Worm (Caenorhabditis elegans): ENCODE measurements around the gene ags-3.
A peak's percentile ranks its signal among the peaks of the same experiment; 100 is the strongest.

Gene ags-3

DNA sequence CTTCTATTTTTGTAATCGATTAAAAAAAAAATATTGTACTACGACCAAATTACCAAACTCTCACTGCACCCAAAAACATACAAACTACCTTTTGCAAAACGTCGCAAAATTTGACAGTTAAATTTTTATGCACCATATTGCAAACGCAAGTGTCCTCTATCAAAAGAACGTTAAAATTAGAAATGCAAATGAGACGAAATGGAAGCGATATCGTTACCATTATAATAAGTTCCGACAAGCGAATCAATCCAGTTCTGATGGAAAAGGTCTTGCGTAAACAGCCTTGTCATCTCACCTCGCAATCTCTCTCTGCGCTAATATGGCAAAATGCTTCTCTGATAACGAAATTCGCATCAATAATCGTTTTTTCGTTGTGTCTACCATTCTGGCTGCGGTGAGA is 35.3 kb downstream of the ags-3 start:
- TF ChIP-seq fkh-3 (tag; optimal IDR thresholded peaks at IDR 0.05) (no peak), nhr-80 (tag; optimal IDR thresholded peaks at IDR 0.05) (peak; percentile 21)

DNA sequence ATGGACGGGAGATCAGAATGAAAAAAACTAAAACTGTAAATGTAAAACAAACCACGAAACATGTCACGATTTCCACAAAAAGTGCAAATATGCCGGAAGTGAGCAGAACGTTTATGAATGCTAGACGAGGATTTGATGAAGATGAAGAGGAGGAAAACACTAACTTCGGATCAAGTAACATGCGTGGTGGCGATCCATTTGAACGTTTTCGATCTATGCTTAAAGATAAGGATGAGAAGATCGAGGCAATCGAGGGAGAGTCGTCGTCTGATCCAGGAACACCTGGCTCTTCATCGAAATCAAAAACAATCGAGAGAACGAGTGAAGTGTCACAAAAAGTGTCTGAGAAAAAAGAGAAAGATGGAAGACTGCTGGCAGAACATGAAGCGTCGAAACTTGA is 38.0 kb downstream of the ags-3 start:
- TF ChIP-seq pha-4 (tag; optimal IDR thresholded peaks at IDR 0.05) = no peak
- no peak for TF ChIP-seq nhr-90 (tag; optimal IDR thresholded peaks at IDR 0.05)
- TF ChIP-seq Y53F4B.3 (GFP tag; IDR thresholded peaks at IDR 0.05) = no peak
- no peak for TF ChIP-seq madf-6 (GFP tag; IDR thresholded peaks at IDR 0.05)
- TF ChIP-seq hrde-1 (tag; optimal IDR thresholded peaks at IDR 0.05; ENCODE audit: borderline replicate concordance) = no peak
- no peak for TF ChIP-seq unc-130 (GFP tag; optimal IDR thresholded peaks at IDR 0.05)
- TF ChIP-seq bed-1 (GFP tag; IDR thresholded peaks at IDR 0.05) = no peak

DNA sequence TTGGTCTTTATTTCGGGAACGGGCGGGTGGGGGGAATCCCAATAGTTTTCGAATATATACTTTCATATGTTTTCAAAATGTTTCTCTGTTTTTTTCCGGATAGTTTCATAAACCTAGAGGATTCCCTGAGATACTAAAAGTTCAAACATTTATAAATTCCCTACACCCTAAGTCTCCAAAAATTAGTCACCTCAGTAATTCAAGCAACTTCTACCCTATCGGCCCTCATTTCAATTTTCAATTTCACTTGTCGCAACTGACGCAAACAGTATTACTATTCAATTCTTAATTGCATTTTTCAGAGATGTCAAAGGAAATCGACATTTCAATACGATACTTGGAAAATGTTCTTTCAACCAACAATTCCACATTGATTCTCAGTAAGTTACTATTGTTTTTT is 39.4 kb downstream of the ags-3 start, which contains the start of gene Y34B4A.4:
Y34B4A.4 (plus strand) TSS at position 301 of the 400 bp plus-strand sequence.
- TF ChIP-seq C17E4.6 (GFP tag; IDR thresholded peaks at IDR 0.05) = no peak
- no peak for TF ChIP-seq madf-8 (GFP tag; conservative IDR thresholded peaks at IDR 0.05)
- no peak for TF ChIP-seq hsf-1 (GFP tag; IDR thresholded peaks at IDR 0.05)
- no peak for TF ChIP-seq hmg-1.2 (GFP tag; IDR thresholded peaks at IDR 0.05)
- TF ChIP-seq F57C9.4 (tag; optimal IDR thresholded peaks at IDR 0.05) = no peak
- TF ChIP-seq lin-26 (GFP tag; IDR thresholded peaks at IDR 0.05) = no peak
- TF ChIP-seq tlf-1 (GFP tag; optimal IDR thresholded peaks at IDR 0.05) = no peak
- TF ChIP-seq Y95B8A.8 (GFP tag; IDR thresholded peaks at IDR 0.05) = no peak
- TF ChIP-seq bed-1 (GFP tag; IDR thresholded peaks at IDR 0.05) = no peak
- TF ChIP-seq ets-4 (GFP tag; optimal IDR thresholded peaks at IDR 0.05) = no peak
- TF ChIP-seq cebp-1 (GFP tag; IDR thresholded peaks at IDR 0.05) = no peak
- no peak for TF ChIP-seq cebp-1 (tag; optimal IDR thresholded peaks at IDR 0.05)

ce11 chrX:5263585-5263984 is 39.8 kb downstream of the ags-3 start:
- TF ChIP-seq B0019.2 (GFP tag; conservative IDR thresholded peaks at IDR 0.05) (no peak), sdz-38 (tag; optimal IDR thresholded peaks at IDR 0.05) (no peak), ZK185.1 (tag; optimal IDR thresholded peaks at IDR 0.05; ENCODE audit: poor library complexity, severe bottlenecking) (no peak), Y53F4B.3 (GFP tag; IDR thresholded peaks at IDR 0.05) (no peak), F37B4.10 (GFP tag; IDR thresholded peaks at IDR 0.05) (no peak), lsl-1 (GFP tag; optimal IDR thresholded peaks at IDR 0.05) (no peak), nhr-179 (tag; optimal IDR thresholded peaks at IDR 0.05) (no peak), attf-3 (GFP tag; conservative IDR thresholded peaks at IDR 0.05) (no peak), sptf-2 (GFP tag; optimal IDR thresholded peaks at IDR 0.05) (no peak), mcd-1 (GFP tag; IDR thresholded peaks at IDR 0.05) (no peak), nfya-1 (tag; optimal IDR thresholded peaks at IDR 0.05; ENCODE audit: borderline replicate concordance, insufficient read depth) (no peak), Y67H2A.10 (GFP tag; conservative IDR thresholded peaks at IDR 0.05) (no peak), nfya-2 (GFP tag; IDR thresholded peaks at IDR 0.05) (no peak), ceh-100 (GFP tag; IDR thresholded peaks at IDR 0.05) (no peak), rpc-1 (optimal IDR thresholded peaks at IDR 0.05) (no peak), rpc-1 (tag; optimal IDR thresholded peaks at IDR 0.05) (no peak), unc-62 (GFP tag; optimal IDR thresholded peaks at IDR 0.05) (no peak), egrh-3 (GFP tag; IDR thresholded peaks at IDR 0.05) (no peak), lin-35 (GFP tag; optimal IDR thresholded peaks at IDR 0.05) (no peak)
